Fruit fly (Drosophila melanogaster): ENCODE data around the gene Naa60.

Gene Naa60

dm6 chr3L:9723108-9723507 is 3.6 kb upstream of the Naa60 start, which contains the start of the genes nbs and defl (continued):
- peak; percentile 46 for TF ChIP-seq dsf (GFP tag; optimal IDR thresholded peaks at IDR 0.05; ENCODE audit: borderline replicate concordance)
- TF ChIP-seq foxo (GFP tag; optimal IDR thresholded peaks at IDR 0.05) = no peak
- TF ChIP-seq Hnf4 (GFP tag; optimal IDR thresholded peaks at IDR 0.05) = no peak
- TF ChIP-seq tai (GFP tag; optimal IDR thresholded peaks at IDR 0.05) = no peak

- TF ChIP-seq Vsx2 (GFP tag; optimal IDR thresholded peaks at IDR 0.05; ENCODE audit: partially characterized antibody) (no peak), OdsH (GFP tag; optimal IDR thresholded peaks at IDR 0.05) (no peak), HLH106 (tag; optimal IDR thresholded peaks at IDR 0.05) (no peak), CG32264 (GFP tag; optimal IDR thresholded peaks at IDR 0.05) (no peak), foxo (GFP tag; optimal IDR thresholded peaks at IDR 0.05) (no peak), lola (GFP tag; optimal IDR thresholded peaks at IDR 0.05) (no peak), usp (GFP tag; optimal IDR thresholded peaks at IDR 0.05) (no peak), pan (optimal IDR thresholded peaks at IDR 0.05) (no peak), Hnf4 (GFP tag; optimal IDR thresholded peaks at IDR 0.05) (no peak), jim (GFP tag; optimal IDR thresholded peaks at IDR 0.05) (no peak), Rel (GFP tag; optimal IDR thresholded peaks at IDR 0.05) (no peak), Rel (tag; optimal IDR thresholded peaks at IDR 0.05) (peak; percentile 46), Dif (GFP tag; optimal IDR thresholded peaks at IDR 0.05; ENCODE audit: partially characterized antibody) (peak; percentile 42), dsf (GFP tag; optimal IDR thresholded peaks at IDR 0.05; ENCODE audit: borderline replicate concordance) (no peak), psq (GFP tag; optimal IDR thresholded peaks at IDR 0.05) (no peak)
Measured at dm6 chr3L:9729795-9730421, 3.2 kb downstream of the Naa60 start, which contains the start of gene ATPsynB. Gene ATPsynB (plus strand): TSS chr3L:9729999.

- TF ChIP-seq lola (GFP tag; optimal IDR thresholded peaks at IDR 0.05) = no peak
- peak; percentile 49 for TF ChIP-seq Dif (GFP tag; optimal IDR thresholded peaks at IDR 0.05; ENCODE audit: partially characterized antibody)
- TF ChIP-seq Rel (GFP tag; optimal IDR thresholded peaks at IDR 0.05) = no peak
- peak; percentile 93 for TF ChIP-seq Rel (tag; optimal IDR thresholded peaks at IDR 0.05)
- no peak for TF ChIP-seq Abd-B (GFP tag; optimal IDR thresholded peaks at IDR 0.05)
Measured at dm6 chr3L:9733563-9733962, 6.9 kb downstream of the Naa60 start, which contains the start of gene CG6749. Gene CG6749 (minus strand): TSS chr3L:9733807.

- no peak for TF ChIP-seq Sp1 (GFP tag; optimal IDR thresholded peaks at IDR 0.05)
- TF ChIP-seq rgr (GFP tag; optimal IDR thresholded peaks at IDR 0.05) = no peak
- TF ChIP-seq foxo (GFP tag; optimal IDR thresholded peaks at IDR 0.05) = peak in 1 of 2 experiments; percentile 33
- TF ChIP-seq Dif (GFP tag; optimal IDR thresholded peaks at IDR 0.05; ENCODE audit: partially characterized antibody) = no peak
- TF ChIP-seq sv (GFP tag; optimal IDR thresholded peaks at IDR 0.05) = no peak
- no peak for TF ChIP-seq sage (GFP tag; optimal IDR thresholded peaks at IDR 0.05)
- no peak for TF ChIP-seq brk (GFP tag; optimal IDR thresholded peaks at IDR 0.05)
- no peak for TF ChIP-seq Hr78 (GFP tag; optimal IDR thresholded peaks at IDR 0.05)
- TF ChIP-seq h (GFP tag; optimal IDR thresholded peaks at IDR 0.05) = peak; percentile 21
- TF ChIP-seq pan (optimal IDR thresholded peaks at IDR 0.05) = no peak
- TF ChIP-seq Myc (optimal IDR thresholded peaks at IDR 0.05) = no peak
- TF ChIP-seq HLH106 (tag; optimal IDR thresholded peaks at IDR 0.05) = peak; percentile 16
- no peak for TF ChIP-seq tai (GFP tag; optimal IDR thresholded peaks at IDR 0.05)
- no peak for TF ChIP-seq Rel (GFP tag; optimal IDR thresholded peaks at IDR 0.05)
- no peak for TF ChIP-seq Rel (tag; optimal IDR thresholded peaks at IDR 0.05)
- TF ChIP-seq Dfd (GFP tag; optimal IDR thresholded peaks at IDR 0.05) = no peak
- TF ChIP-seq Hnf4 (GFP tag; optimal IDR thresholded peaks at IDR 0.05) = no peak
- peak; percentile 19 for TF ChIP-seq fru (GFP tag; optimal IDR thresholded peaks at IDR 0.05)
- TF ChIP-seq CG9705 (GFP tag; optimal IDR thresholded peaks at IDR 0.05) = no peak
- no peak for TF ChIP-seq OdsH (GFP tag; optimal IDR thresholded peaks at IDR 0.05)
Measured at dm6 chr3L:9739629-9740028, 12.9 kb downstream of the Naa60 start.

dm6 chr3L:9742342-9742741 is 15.6 kb downstream of the Naa60 start:
- TF ChIP-seq HLH106 (tag; optimal IDR thresholded peaks at IDR 0.05) = peak; percentile 87
- no peak for TF ChIP-seq Mio (GFP tag; optimal IDR thresholded peaks at IDR 0.05)
- TF ChIP-seq Hnf4 (GFP tag; optimal IDR thresholded peaks at IDR 0.05) = peak; percentile 28
- peak; percentile 60 for TF ChIP-seq Sp1 (GFP tag; optimal IDR thresholded peaks at IDR 0.05)
- peak; percentile 38 for TF ChIP-seq sage (GFP tag; optimal IDR thresholded peaks at IDR 0.05)
- peak; percentile 79 for TF ChIP-seq OdsH (GFP tag; optimal IDR thresholded peaks at IDR 0.05)
- TF ChIP-seq brk (GFP tag; optimal IDR thresholded peaks at IDR 0.05) = peak; percentile 26
- TF ChIP-seq fru (GFP tag; optimal IDR thresholded peaks at IDR 0.05) = peak; percentile 77
- TF ChIP-seq br (GFP tag; optimal IDR thresholded peaks at IDR 0.05) = peak; percentile 70
- no peak for TF ChIP-seq Dfd (GFP tag; optimal IDR thresholded peaks at IDR 0.05)
- TF ChIP-seq dsf (GFP tag; optimal IDR thresholded peaks at IDR 0.05; ENCODE audit: borderline replicate concordance) = no peak
- TF ChIP-seq woc (GFP tag; optimal IDR thresholded peaks at IDR 0.05) = peak; percentile 85
- no peak for TF ChIP-seq tai (GFP tag; optimal IDR thresholded peaks at IDR 0.05)
- TF ChIP-seq ey (GFP tag; optimal IDR thresholded peaks at IDR 0.05) = peak; percentile 68
- peak; percentile 73 for TF ChIP-seq h (GFP tag; optimal IDR thresholded peaks at IDR 0.05)
- TF ChIP-seq jim (GFP tag; optimal IDR thresholded peaks at IDR 0.05) = no peak
- peak; percentile 31 for TF ChIP-seq rgr (GFP tag; optimal IDR thresholded peaks at IDR 0.05)
- TF ChIP-seq dmrt93B (GFP tag; optimal IDR thresholded peaks at IDR 0.05) = peak; percentile 77
- TF ChIP-seq GATAd (GFP tag; optimal IDR thresholded peaks at IDR 0.05) = no peak
- no peak for TF ChIP-seq Abd-B (GFP tag; optimal IDR thresholded peaks at IDR 0.05)
- peak in 1 of 2 experiments; percentile 66 for TF ChIP-seq foxo (GFP tag; optimal IDR thresholded peaks at IDR 0.05)
- peak; percentile 36 for TF ChIP-seq CG9705 (GFP tag; optimal IDR thresholded peaks at IDR 0.05)
- peak; percentile 57 for TF ChIP-seq psq (GFP tag; optimal IDR thresholded peaks at IDR 0.05)
- no peak for TF ChIP-seq Rel (GFP tag; optimal IDR thresholded peaks at IDR 0.05)
- TF ChIP-seq Rel (tag; optimal IDR thresholded peaks at IDR 0.05) = peak; percentile 6
- no peak for TF ChIP-seq CG32264 (GFP tag; optimal IDR thresholded peaks at IDR 0.05)
- TF ChIP-seq lola (GFP tag; optimal IDR thresholded peaks at IDR 0.05) = no peak
- no peak for TF ChIP-seq Hr78 (GFP tag; optimal IDR thresholded peaks at IDR 0.05)
- no peak for TF ChIP-seq Jra (GFP tag; optimal IDR thresholded peaks at IDR 0.05)
- no peak for TF ChIP-seq CrebA (GFP tag; optimal IDR thresholded peaks at IDR 0.05; ENCODE audit: borderline replicate concordance)
- TF ChIP-seq usp (GFP tag; optimal IDR thresholded peaks at IDR 0.05) = no peak
- no peak for TF ChIP-seq pan (optimal IDR thresholded peaks at IDR 0.05)

All from whole organism, wandering third instar larva.